Worm (Caenorhabditis elegans) whole organism, early embryonic: ENCODE measurements around the gene ZK688.5.

Experiments used
- B0310.2 ChIP-seq: sonication (generic microtip); optimal IDR thresholded peaks from 2 replicates; lab custom pipeline; 2016; ENCODE audit warnings: mild to moderate bottlenecking, missing genetic modification characterization, missing compliant biosample characterization
- F13C5.2 ChIP-seq: sonication (generic microtip); optimal IDR thresholded peaks from 2 replicates; lab custom pipeline; 2017; ENCODE audit warnings: mild to moderate bottlenecking, missing genetic modification characterization, inconsistent platforms, missing compliant biosample characterization
- ama-1 ChIP-seq: fragments of 150-350 bp; optimal IDR thresholded peaks from 2 replicates; lab custom pipeline; 2014
- ceh-36 ChIP-seq: sonication (generic microtip); optimal IDR thresholded peaks from 2 replicates; lab custom pipeline; 2016; ENCODE audit warnings: missing genetic modification characterization, inconsistent platforms, missing compliant biosample characterization
- flt-1 ChIP-seq: fragments of 200-800 bp; sonication (Bioruptor generic); IDR thresholded peaks from 2 replicates; pipeline ENCODE4 v1.3.6; 2022; ENCODE audit warnings: missing genetic modification characterization, missing compliant biosample characterization
- scrt-1 ChIP-seq: fragments of 200-800 bp; sonication (Bioruptor generic); IDR thresholded peaks from 2 replicates; pipeline ENCODE4 v1.3.6; 2022; ENCODE audit warnings: missing genetic modification characterization, missing compliant biosample characterization
- tbx-37 ChIP-seq: fragments of 200-800 bp; sonication (Bioruptor generic); conservative IDR thresholded peaks from 2 replicates; pipeline ENCODE4 v1.3.6; 2022; ENCODE audit warnings: missing genetic modification reagents, missing genetic modification characterization, missing compliant biosample characterization
- tra-4 ChIP-seq: sonication (generic microtip); optimal IDR thresholded peaks from 2 replicates; lab custom pipeline; 2017; ENCODE audit warnings: missing genetic modification characterization, missing compliant biosample characterization

DNA sequence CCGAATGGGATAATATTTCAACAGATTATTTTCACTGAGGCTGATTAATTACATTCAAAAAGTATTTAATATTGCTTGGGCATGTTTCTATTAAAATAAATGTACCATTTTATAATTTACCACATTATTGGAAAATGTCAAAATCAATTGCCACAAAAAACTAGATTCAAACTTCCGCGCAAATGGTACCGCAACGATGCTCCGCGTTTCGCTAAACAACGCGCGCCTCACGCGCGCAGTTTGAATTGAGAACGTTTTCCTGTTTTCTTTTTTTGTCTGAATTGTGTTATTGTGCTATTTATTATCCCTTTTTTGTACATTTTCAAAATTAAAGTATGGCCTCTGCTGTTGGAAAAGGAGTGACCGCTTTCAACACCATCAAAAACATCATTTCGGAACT is 49.4 kb upstream of the ZK688.5 start, which contains the start of gene C29E4.12:
- TF ChIP-seq ama-1 (lab: Kevin White, UChicago) (no peak), flt-1 (no peak), tra-4 (tag; lab: Kevin White, UChicago) (no peak), F13C5.2 (no peak), scrt-1 (GFP tag; lab: Robert Waterston, UW) (no peak), B0310.2 (tag; lab: Kevin White, UChicago) (no peak), ceh-36 (tag; lab: Kevin White, UChicago) (no peak), tbx-37 (GFP tag; lab: Robert Waterston, UW) (no peak; the same call in 1 of the 2 replicates)
